Worm (Caenorhabditis elegans) whole organism, late embryonic: ENCODE results near the gene T14G8.6.

Experiments
- ceh-18 ChIP-seq: sonication (generic microtip); optimal IDR thresholded peaks from 2 replicates; lab custom pipeline; 2016; ENCODE audit warnings: missing genetic modification characterization, missing compliant biosample characterization
- dve-1 ChIP-seq: sonication (generic microtip); optimal IDR thresholded peaks from 2 replicates; lab custom pipeline; 2017; ENCODE audit warnings: antibody characterized with exemption, mild to moderate bottlenecking, missing genetic modification characterization, missing compliant biosample characterization
- sox-4 ChIP-seq: sonication (generic microtip); optimal IDR thresholded peaks from 2 replicates; lab custom pipeline; 2017; ENCODE audit warnings: mild to moderate bottlenecking, missing genetic modification characterization, inconsistent platforms, missing compliant biosample characterization
- unc-3 ChIP-seq, 2 experiments: fragments of 200-800 bp in 1 of 2; sonication (Bioruptor generic) in 1 of 2; sonication (generic microtip) in 1 of 2; conservative IDR thresholded peaks in 1 of 2; optimal IDR thresholded peaks in 1 of 2; 2 replicates each; pipeline versions ENCODE4 v1.3.6 to Lab custom; 2016 to 2022; ENCODE audit warnings: missing compliant biosample characterization in 2 of 2, missing genetic modification characterization in 2 of 2, missing genetic modification reagents in 1 of 2

DNA sequence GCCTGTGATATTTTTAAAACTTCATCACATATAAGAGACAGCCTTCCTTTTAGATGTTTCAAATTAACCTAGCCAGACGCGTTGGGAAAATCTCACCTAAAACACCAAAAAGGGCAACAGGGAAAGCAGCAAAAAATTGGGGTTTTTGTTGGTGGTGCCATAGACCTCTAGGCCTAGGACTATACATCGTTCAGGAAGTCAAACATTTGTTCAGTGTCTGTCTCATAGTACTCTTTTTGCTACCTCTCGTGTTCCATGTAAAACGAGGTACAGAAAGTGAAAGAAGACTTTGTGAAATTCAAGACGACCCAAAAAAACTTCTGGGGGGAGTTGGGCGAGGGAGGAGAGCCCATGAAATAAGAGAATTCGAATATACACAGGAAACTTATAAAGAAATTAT is 33.6 kb downstream of the T14G8.6 start:
- TF ChIP-seq ceh-18 (tag; lab: Kevin White, UChicago) (no peak), unc-3 (GFP tag; conservative IDR thresholded peaks at IDR 0.05; lab: Robert Waterston, UW) (no peak), unc-3 (tag; optimal IDR thresholded peaks at IDR 0.05; lab: Kevin White, UChicago) (no peak), dve-1 (no peak), sox-4 (no peak)
